Worm (Caenorhabditis elegans) whole organism, L4/young adult: ENCODE measurements around the gene sftb-1.

Experiments used
- W03F9.2 ChIP-seq: fragments of 150-350 bp; optimal IDR thresholded peaks from 2 replicates; lab custom pipeline; 2014; ENCODE audit warnings: missing biosample characterization, missing genetic modification characterization
- dao-5 ChIP-seq: sonication (generic microtip); optimal IDR thresholded peaks from 2 replicates; lab custom pipeline; 2016; ENCODE audit warnings: missing genotype, missing genetic modification characterization, moderate library complexity, missing compliant biosample characterization
- him-1 ChIP-seq: sonication (generic microtip); optimal IDR thresholded peaks from 2 replicates; lab custom pipeline; 2016; ENCODE audit warnings: missing genotype, missing genetic modification reagents, missing genetic modification characterization, missing compliant biosample characterization

Gene sftb-1

DNA sequence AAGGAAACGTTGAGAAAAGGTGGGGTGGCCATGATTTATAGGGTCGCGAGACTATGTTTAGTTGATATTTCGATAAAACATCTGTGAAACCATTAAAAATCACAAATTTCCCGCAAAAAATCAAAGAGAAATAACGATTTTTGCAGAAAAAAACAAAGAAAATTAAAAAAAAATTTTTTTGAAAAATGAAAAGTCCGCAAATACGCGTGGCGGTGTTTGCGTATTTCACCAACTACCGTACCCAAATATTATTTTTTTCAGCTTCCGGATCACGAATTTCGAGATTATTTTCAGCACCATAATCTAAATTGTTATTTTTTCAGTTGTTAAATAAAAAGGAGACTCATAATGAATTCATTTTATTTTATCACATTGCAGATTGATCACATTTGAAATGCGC lies 39.0 kb downstream of the sftb-1 start:
- TF ChIP-seq him-1 (tag; lab: Kevin White, UChicago) (no peak), dao-5 (tag; lab: Kevin White, UChicago) (no peak), W03F9.2 (no peak)

DNA sequence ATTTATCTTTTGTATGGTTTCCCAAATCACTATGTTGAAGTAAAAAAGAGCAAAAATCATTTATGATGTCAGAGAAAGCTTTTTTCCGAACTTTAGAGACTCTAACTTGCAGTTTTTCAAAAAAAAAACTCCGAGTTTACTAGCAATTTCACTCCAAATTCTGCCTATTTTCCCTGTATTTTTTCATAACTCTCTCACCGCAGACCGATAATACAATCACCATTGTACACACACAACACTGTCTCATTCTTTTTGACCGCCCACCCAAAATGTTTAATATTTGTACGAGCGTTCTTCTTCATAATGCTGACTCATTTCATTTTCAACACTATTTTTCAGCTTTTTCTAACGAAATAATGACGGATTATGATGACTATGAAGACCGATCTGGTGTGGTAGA lies 40.2 kb downstream of the sftb-1 start, which contains the start of gene F43C1.5:
Gene F43C1.5, plus strand, starts transcription at position 301 of the 400 bp plus-strand sequence.
- TF ChIP-seq W03F9.2: no peak
- TF ChIP-seq him-1 (tag; lab: Kevin White, UChicago): no peak
- TF ChIP-seq dao-5 (tag; lab: Kevin White, UChicago): no peak

DNA sequence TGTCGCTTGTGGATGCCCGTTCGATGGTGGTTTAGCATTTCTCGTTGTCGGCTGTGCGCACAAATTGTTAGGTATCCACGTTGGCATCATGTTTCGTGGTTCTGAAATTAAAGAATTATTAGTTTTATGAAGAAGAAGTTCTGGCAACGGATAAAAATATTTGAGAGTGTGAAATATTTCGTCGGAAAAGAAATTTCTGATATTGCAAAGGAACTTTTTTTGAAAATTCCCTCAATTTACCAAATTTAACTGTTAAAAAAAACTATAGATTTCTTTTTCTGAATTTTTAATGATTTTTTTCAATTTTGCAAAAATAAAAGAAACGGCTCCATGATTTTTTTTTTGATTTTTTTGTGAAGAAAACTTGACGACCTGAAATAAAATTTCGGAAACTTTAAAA lies 41.1 kb downstream of the sftb-1 start, which contains the start of gene mpk-1:
Gene mpk-1, minus strand, starts transcription at position 101 of the 400 bp plus-strand sequence.
- no peak for TF ChIP-seq dao-5 (tag; lab: Kevin White, UChicago)
- no peak for TF ChIP-seq him-1 (tag; lab: Kevin White, UChicago)
- no peak for TF ChIP-seq W03F9.2

DNA sequence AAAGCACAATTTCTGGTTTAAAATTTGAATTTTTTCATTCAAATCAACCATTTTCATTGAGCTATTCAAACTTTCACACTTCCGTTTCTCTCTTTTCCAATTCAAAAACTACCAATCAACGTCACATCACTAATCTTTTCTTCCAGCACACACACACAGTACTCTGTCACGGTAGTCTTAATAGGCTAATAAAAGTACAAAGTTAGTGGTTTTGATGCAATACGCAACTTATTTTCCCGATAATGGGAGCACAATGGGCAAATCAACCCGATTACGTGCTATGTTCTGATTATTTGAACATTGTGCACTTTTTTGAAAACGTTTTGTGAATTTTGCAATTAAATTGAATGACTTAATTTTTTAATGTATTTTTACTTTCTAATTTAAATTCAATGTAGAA lies 41.7 kb downstream of the sftb-1 start:
- TF ChIP-seq W03F9.2 (no peak), him-1 (tag; lab: Kevin White, UChicago) (no peak), dao-5 (tag; lab: Kevin White, UChicago) (no peak)

DNA sequence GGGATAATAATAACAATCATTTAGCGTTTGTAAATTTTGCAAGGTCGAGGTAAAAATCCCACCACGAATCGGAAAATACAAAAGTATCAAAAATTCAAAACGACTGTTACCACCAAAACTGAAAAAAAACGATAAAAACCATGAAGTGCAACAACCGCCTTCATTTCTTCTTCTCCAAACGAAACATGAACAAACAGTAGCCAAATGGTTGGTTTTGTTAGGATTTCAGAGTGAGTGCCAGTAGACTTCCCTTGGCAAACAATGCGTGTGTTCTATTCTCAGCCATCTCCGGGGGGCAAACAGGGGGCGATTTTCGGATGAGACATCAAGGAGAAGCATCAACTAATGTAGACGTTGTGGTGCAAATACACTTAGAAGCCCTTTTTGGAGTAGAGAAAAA lies 44.3 kb downstream of the sftb-1 start:
- TF ChIP-seq him-1 (tag; lab: Kevin White, UChicago) (no peak), dao-5 (tag; lab: Kevin White, UChicago) (no peak), W03F9.2 (no peak)

DNA sequence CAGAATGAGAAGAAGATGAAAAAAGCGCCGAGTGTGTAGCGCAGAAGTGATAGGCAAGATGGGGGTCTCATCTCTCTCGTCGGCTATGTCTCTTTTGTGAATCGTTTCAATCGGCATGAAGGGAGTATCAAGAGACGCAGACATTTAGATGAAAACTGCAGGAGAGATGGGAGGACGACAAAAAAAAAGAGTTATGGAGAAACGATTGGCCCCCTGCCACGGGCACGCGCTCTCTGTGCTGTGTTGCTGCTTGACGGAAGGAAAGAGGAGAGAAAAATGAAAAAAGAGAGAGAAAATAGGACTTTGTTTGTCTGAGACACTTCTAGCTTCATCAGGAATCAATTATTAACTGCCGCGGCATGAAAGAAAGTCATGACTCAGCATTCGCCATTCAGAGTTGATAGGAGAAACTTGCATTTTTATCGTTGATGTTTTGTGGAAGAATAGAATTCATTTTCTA lies 45.4 kb downstream of the sftb-1 start:
- TF ChIP-seq him-1 (tag; lab: Kevin White, UChicago): peak; percentile 71
- TF ChIP-seq dao-5 (tag; lab: Kevin White, UChicago): no peak
- TF ChIP-seq W03F9.2: peak; percentile 41

DNA sequence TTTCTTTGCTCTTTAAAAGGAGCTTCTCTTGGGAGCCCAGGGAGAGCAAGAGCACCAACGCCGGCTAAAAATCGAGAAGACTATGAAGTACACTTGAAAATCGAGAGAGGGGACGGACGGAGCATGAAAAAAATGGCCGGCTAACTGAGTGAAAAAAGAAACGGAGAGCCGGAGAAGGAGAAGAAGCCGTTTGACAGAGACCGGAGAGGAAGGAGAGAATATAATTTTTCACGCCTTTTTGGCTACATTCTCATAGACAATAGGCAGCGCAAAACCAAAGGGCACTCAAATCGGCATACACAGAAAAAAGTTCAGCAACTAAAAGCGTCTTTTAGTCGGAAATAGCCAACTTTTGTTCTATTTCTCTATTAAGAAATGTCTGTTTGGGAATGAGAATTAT lies 47.5 kb downstream of the sftb-1 start:
- no peak for TF ChIP-seq W03F9.2
- TF ChIP-seq him-1 (tag; lab: Kevin White, UChicago): no peak
- TF ChIP-seq dao-5 (tag; lab: Kevin White, UChicago): no peak

DNA sequence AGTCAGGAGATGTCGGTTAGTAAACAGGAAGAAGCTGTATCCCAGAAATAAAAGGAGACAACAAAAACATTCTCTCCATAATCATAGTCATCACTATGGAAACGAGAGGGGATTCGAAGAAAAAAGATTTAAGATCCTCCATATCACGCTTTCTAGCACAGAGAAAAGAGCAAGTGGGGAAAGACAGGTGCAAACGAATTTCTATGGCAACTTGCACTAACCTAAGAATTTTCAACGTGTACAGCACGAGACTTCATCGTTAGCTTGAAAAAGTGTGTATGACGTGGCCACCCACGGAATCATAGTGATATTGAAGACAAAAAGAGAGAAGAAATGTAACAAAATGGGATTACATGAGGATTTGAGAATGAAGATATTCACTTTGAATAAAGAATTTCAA lies 48.2 kb downstream of the sftb-1 start:
- TF ChIP-seq W03F9.2 (no peak), dao-5 (tag; lab: Kevin White, UChicago) (no peak), him-1 (tag; lab: Kevin White, UChicago) (no peak)
